Worm (Caenorhabditis elegans) whole organism, late embryonic: ENCODE measurements around the gene sec-24.2.

ENCODE experiments used
- elt-2 ChIP-seq: sonication (generic microtip); optimal IDR thresholded peaks from 2 replicates; lab custom pipeline; 2016; ENCODE audit warnings: missing genetic modification reagents, missing genetic modification characterization, missing compliant biosample characterization
- hlh-6 ChIP-seq: sonication (generic microtip); optimal IDR thresholded peaks from 2 replicates; lab custom pipeline; 2016; ENCODE audit warnings: missing genotype, missing genetic modification characterization, missing compliant biosample characterization

Gene sec-24.2

DNA sequence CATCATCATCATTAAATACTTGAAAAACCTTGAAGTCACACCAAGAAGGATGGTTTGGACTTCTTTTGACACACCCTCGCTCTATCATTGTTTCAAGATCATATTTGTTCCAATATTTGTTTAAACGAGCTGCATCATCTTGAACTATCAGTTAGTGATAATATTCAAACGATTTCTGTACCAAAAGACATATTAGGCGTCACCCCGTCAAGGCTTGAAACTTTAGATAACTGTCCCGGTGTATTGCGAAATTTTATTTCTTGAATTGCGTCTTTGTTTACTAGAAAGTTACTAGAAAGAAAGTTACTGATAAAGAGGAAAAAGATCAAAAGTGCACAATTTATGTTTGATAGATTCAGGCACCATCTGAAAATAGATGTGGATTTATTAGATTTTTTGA lies 54.6 kb downstream of the sec-24.2 start:
- peak; percentile 31 for TF ChIP-seq elt-2 (tag; lab: Kevin White, UChicago)
- TF ChIP-seq hlh-6, result no peak
